Worm (Caenorhabditis elegans) whole organism, L2 larva: ENCODE data around the gene fbxa-167.

Source experiments
- F13H6.1 ChIP-seq: sonication (generic microtip); optimal IDR thresholded peaks from 2 replicates; lab custom pipeline; 2016; ENCODE audit warnings: missing genetic modification characterization, missing compliant biosample characterization
- egl-27 ChIP-seq: sonication (generic microtip); optimal IDR thresholded peaks from 3 replicates; lab custom pipeline; 2017; ENCODE audit warnings: missing biosample characterization, missing genetic modification reagents, missing genetic modification characterization
- unc-39 ChIP-seq: fragments of 150-350 bp; optimal IDR thresholded peaks from 2 replicates; lab custom pipeline; 2014; ENCODE audit warnings: missing biosample characterization, missing genetic modification characterization
- ztf-4 ChIP-seq: fragments of 150-350 bp; optimal IDR thresholded peaks from 2 replicates; lab custom pipeline; 2014; ENCODE audit warnings: missing biosample characterization, missing genetic modification characterization

ce11 chrII:13670707-13671295 lies 29.5 kb downstream of the fbxa-167 start:
- TF ChIP-seq F13H6.1: no peak
- TF ChIP-seq unc-39 (tag; lab: Kevin White, UChicago): no peak
- TF ChIP-seq egl-27 (tag; lab: Kevin White, UChicago): no peak
- TF ChIP-seq ztf-4 (tag; lab: Kevin White, UChicago): no peak
